Fruit fly (Drosophila melanogaster): ENCODE measurements around the gene CG14075.

The CG14075 gene

DNA sequence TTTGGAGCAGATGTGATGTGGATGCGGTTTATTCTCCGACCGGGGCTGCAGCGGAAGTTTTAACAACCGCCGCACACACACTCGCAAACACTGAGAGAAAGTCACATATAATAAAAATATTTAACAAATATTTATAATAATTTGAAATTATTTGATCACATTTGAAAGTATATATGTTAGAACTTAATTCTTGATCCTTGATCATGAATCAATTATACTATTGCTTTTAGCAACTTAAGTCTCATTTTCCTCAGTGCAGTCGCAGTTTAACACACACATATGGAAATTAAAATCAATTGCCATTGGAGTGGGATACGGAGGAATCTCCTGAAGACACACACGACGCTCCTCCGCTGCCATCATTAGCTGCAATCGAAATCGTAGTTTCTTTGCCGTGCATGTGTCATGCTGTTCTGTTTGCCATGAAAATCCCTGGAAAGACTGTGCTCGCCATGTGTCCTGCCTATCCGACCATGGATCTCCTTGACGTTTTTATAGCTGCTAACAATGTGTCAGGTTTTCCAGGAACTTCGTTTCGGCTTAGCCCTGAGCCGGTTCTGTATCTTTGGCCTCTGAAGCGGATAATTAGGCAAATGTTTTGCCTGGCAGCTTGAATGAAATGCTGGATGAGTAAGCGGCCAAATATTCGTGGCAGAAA, 48.5 kb downstream of the CG14075 start (continued):
- no peak for TF ChIP-seq pan (optimal IDR thresholded peaks at IDR 0.05)
- peak in 1 of 2 experiments; percentile 48 for TF ChIP-seq pan (GFP tag; optimal IDR thresholded peaks at IDR 0.05 in 1 of 2, IDR thresholded peaks at IDR 0.05 in 1 of 2)
- no peak for TF ChIP-seq usp (GFP tag; optimal IDR thresholded peaks at IDR 0.05)
- TF ChIP-seq CG9215 (GFP tag; IDR thresholded peaks at IDR 0.05), result 0 out of 2 replicates have a peak, but pooled peaks have one; percentile 20
- TF ChIP-seq MTF-1 (GFP tag; optimal IDR thresholded peaks at IDR 0.05; ENCODE audit: borderline replicate concordance), result peak; percentile 35
- TF ChIP-seq grau (tag; optimal IDR thresholded peaks at IDR 0.05), result peak; percentile 74
- TF ChIP-seq lab (GFP tag; optimal IDR thresholded peaks at IDR 0.05), result peak; percentile 31
- peak; percentile 61 for TF ChIP-seq Hr3 (GFP tag; optimal IDR thresholded peaks at IDR 0.05)
- TF ChIP-seq pum (GFP tag; optimal IDR thresholded peaks at IDR 0.05), result peak; percentile 7
- 0 out of 2 replicates have a peak, but pooled peaks have one; percentile 39 for TF ChIP-seq CG3847 (GFP tag; IDR thresholded peaks at IDR 0.05)
- peak; percentile 51 for TF ChIP-seq CG18619 (GFP tag; optimal IDR thresholded peaks at IDR 0.05)
- TF ChIP-seq Elba2 (GFP tag; optimal IDR thresholded peaks at IDR 0.05), result peak; percentile 11
- TF ChIP-seq cato (GFP tag; optimal IDR thresholded peaks at IDR 0.05; ENCODE audit: borderline replicate concordance), result peak; percentile 24
- no peak for TF ChIP-seq chinmo (GFP tag; IDR thresholded peaks at IDR 0.05; ENCODE audit: partially characterized antibody)
- peak; percentile 81 for TF ChIP-seq Ssrp (tag; optimal IDR thresholded peaks at IDR 0.05)
- TF ChIP-seq CG15269 (tag; optimal IDR thresholded peaks at IDR 0.05), result peak; percentile 43
- no peak for TF ChIP-seq CG3995 (GFP tag; optimal IDR thresholded peaks at IDR 0.05)
- peak; percentile 35; the same call in 1 of the 2 replicates for TF ChIP-seq CG4730 (GFP tag; IDR thresholded peaks at IDR 0.05)
- TF ChIP-seq PHDP (tag; optimal IDR thresholded peaks at IDR 0.05), result peak; percentile 70
- peak in 1 of 3 experiments; percentile 67 for TF ChIP-seq Stat92E (GFP tag; optimal IDR thresholded peaks at IDR 0.05)
- peak; percentile 46 for TF ChIP-seq oc (tag; optimal IDR thresholded peaks at IDR 0.05)
- peak; percentile 92 for TF ChIP-seq CG10979 (tag; optimal IDR thresholded peaks at IDR 0.05)
- peak; percentile 81 for TF ChIP-seq az2 (GFP tag; optimal IDR thresholded peaks at IDR 0.05)
- TF ChIP-seq sens-2 (GFP tag; IDR thresholded peaks at IDR 0.05), result peak; percentile 55
- no peak for TF ChIP-seq en (GFP tag; optimal IDR thresholded peaks at IDR 0.05)
- no peak for TF ChIP-seq Mes4 (GFP tag; optimal IDR thresholded peaks at IDR 0.05)
- peak; percentile 53 for TF ChIP-seq bcd (GFP tag; optimal IDR thresholded peaks at IDR 0.05)
- peak; percentile 89 for TF ChIP-seq zfh1 (GFP tag; IDR thresholded peaks at IDR 0.05)
- peak; percentile 46 for TF ChIP-seq Fer3 (tag; optimal IDR thresholded peaks at IDR 0.05)
- peak; percentile 27 for TF ChIP-seq tio (GFP tag; optimal IDR thresholded peaks at IDR 0.05)
- TF ChIP-seq CG32772 (GFP tag; IDR thresholded peaks at IDR 0.05), result peak; percentile 74
- TF ChIP-seq CG7745 (tag; optimal IDR thresholded peaks at IDR 0.05), result peak; percentile 43
- peak; percentile 31 for TF ChIP-seq org-1 (GFP tag; optimal IDR thresholded peaks at IDR 0.05)
- TF ChIP-seq CG33557 (GFP tag; optimal IDR thresholded peaks at IDR 0.05), result peak; percentile 91
- peak; percentile 68 for TF ChIP-seq sisA (GFP tag; IDR thresholded peaks at IDR 0.05)
- TF ChIP-seq prd (optimal IDR thresholded peaks at IDR 0.05), result no peak
- TF ChIP-seq prd (GFP tag; IDR thresholded peaks at IDR 0.05), result peak; percentile 91
- peak; percentile 73 for TF ChIP-seq Med (GFP tag)
- TF ChIP-seq CoRest (tag; optimal IDR thresholded peaks at IDR 0.05), result peak; percentile 82
- TF ChIP-seq CG16815 (GFP tag; optimal IDR thresholded peaks at IDR 0.05), result peak; percentile 72
- peak; percentile 84 for TF ChIP-seq CG4404 (GFP tag; IDR thresholded peaks at IDR 0.05)
- TF ChIP-seq HHEX (GFP tag; optimal IDR thresholded peaks at IDR 0.05), result peak; percentile 62
- no peak for TF ChIP-seq ab (GFP tag; optimal IDR thresholded peaks at IDR 0.05)
- TF ChIP-seq CG30431 (GFP tag; optimal IDR thresholded peaks at IDR 0.05), result peak; percentile 66
- peak in 1 of 2 experiments; percentile 59 for TF ChIP-seq Hr51 (GFP tag; optimal IDR thresholded peaks at IDR 0.05)
- TF ChIP-seq CG13424 (tag; optimal IDR thresholded peaks at IDR 0.05), result peak; percentile 76
- no peak for TF ChIP-seq NK7.1 (GFP tag; optimal IDR thresholded peaks at IDR 0.05)
- peak; percentile 27 for TF ChIP-seq BtbVII (GFP tag; optimal IDR thresholded peaks at IDR 0.05)
- peak; percentile 25; the same call in 1 of the 3 replicates for TF ChIP-seq Mrtf (GFP tag; IDR thresholded peaks at IDR 0.05)
